Fruit fly (Drosophila melanogaster) whole organism, prepupa: ENCODE data around the gene CG33995.
A peak's percentile ranks its signal among the peaks of the same experiment; 100 is the strongest.

ENCODE experiments used
- Blimp-1 ChIP-seq: fragments of 200-800 bp; sonication (Bioruptor generic); optimal IDR thresholded peaks from 3 replicates; lab custom pipeline; 2017; ENCODE audit warnings: missing biosample characterization, missing genetic modification characterization, mild to moderate bottlenecking, moderate library complexity, missing genetic modification reagents
- CG10631 ChIP-seq: fragments of 200-800 bp; sonication (Bioruptor generic); optimal IDR thresholded peaks from 2 replicates; lab custom pipeline; 2016; ENCODE audit warnings: missing biosample characterization, missing genetic modification characterization
- CG11294 ChIP-seq: fragments of 200-800 bp; sonication (Bioruptor generic); IDR thresholded peaks from 2 replicates; pipeline ENCODE4 v1.3.6; 2022; ENCODE audit warnings: missing biosample characterization, missing genetic modification characterization
- CG11762 ChIP-seq: fragments of 200-800 bp; sonication (Bioruptor generic); optimal IDR thresholded peaks from 3 replicates; lab custom pipeline; 2016; ENCODE audit warnings: missing biosample characterization, missing genetic modification characterization; ENCODE audit not compliant: insufficient read depth
- CG11902 ChIP-seq: fragments of 200-800 bp; sonication (Bioruptor generic); optimal IDR thresholded peaks from 3 replicates; lab custom pipeline; 2016; ENCODE audit warnings: missing biosample characterization, missing genetic modification characterization
- CG15336 ChIP-seq: fragments of 200-800 bp; sonication (Bioruptor generic); IDR thresholded peaks from 2 replicates; pipeline ENCODE4 v1.3.6; 2022; ENCODE audit warnings: missing biosample characterization, missing genetic modification characterization
- CG16779 ChIP-seq: fragments of 200-800 bp; sonication (Bioruptor generic); optimal IDR thresholded peaks from 3 replicates; lab custom pipeline; 2017; ENCODE audit warnings: missing biosample characterization, mild to moderate bottlenecking, missing genetic modification characterization
- CG3032 ChIP-seq: fragments of 200-800 bp; optimal IDR thresholded peaks from 2 replicates; lab custom pipeline; 2019; ENCODE audit warnings: missing biosample characterization, mild to moderate bottlenecking, missing genetic modification characterization, moderate library complexity
- CG31627 ChIP-seq: fragments of 200-800 bp; sonication (Bioruptor generic); optimal IDR thresholded peaks from 3 replicates; lab custom pipeline; 2016; ENCODE audit warnings: missing biosample characterization, missing genetic modification characterization
- CG32006 ChIP-seq: fragments of 200-800 bp; sonication (Bioruptor generic); optimal IDR thresholded peaks from 3 replicates; lab custom pipeline; 2017; ENCODE audit warnings: missing biosample characterization, mild to moderate bottlenecking, missing genetic modification characterization
- CG34406 ChIP-seq: fragments of 200-800 bp; sonication (Bioruptor generic); optimal IDR thresholded peaks from 3 replicates; lab custom pipeline; 2016; ENCODE audit warnings: missing biosample characterization, missing genetic modification characterization
- CG3919 ChIP-seq: fragments of 200-800 bp; sonication (Bioruptor generic); optimal IDR thresholded peaks from 3 replicates; lab custom pipeline; 2016; ENCODE audit warnings: missing biosample characterization, missing genetic modification characterization
- CG4318 ChIP-seq: fragments of 200-800 bp; sonication (Bioruptor generic); optimal IDR thresholded peaks from 3 replicates; lab custom pipeline; 2017; ENCODE audit warnings: missing biosample characterization, mild to moderate bottlenecking, missing genetic modification characterization
- CG6163 ChIP-seq: fragments of 200-800 bp; sonication (Bioruptor generic); IDR thresholded peaks from 3 replicates; pipeline ENCODE4 v1.3.6; 2022; ENCODE audit warnings: missing biosample characterization, missing genetic modification characterization
- CG6276 ChIP-seq: fragments of 200-800 bp; sonication (Bioruptor generic); optimal IDR thresholded peaks from 2 replicates; lab custom pipeline; 2017; ENCODE audit warnings: missing biosample characterization, mild to moderate bottlenecking, missing genetic modification characterization
- CG6792 ChIP-seq: fragments of 200-800 bp; sonication (Bioruptor generic); optimal IDR thresholded peaks from 3 replicates; lab custom pipeline; 2016; ENCODE audit warnings: missing biosample characterization, missing genetic modification characterization
- CG6808 ChIP-seq: fragments of 200-800 bp; sonication (Bioruptor generic); optimal IDR thresholded peaks from 3 replicates; lab custom pipeline; 2017; ENCODE audit warnings: missing biosample characterization, missing genetic modification characterization, mild to moderate bottlenecking, moderate library complexity, missing genetic modification reagents
- CG6854 ChIP-seq: fragments of 200-800 bp; sonication (Bioruptor generic); optimal IDR thresholded peaks from 2 replicates; lab custom pipeline; 2017; ENCODE audit warnings: missing biosample characterization, mild to moderate bottlenecking, missing genetic modification characterization
- CG7368 ChIP-seq: fragments of 200-800 bp; sonication (Bioruptor generic); optimal IDR thresholded peaks from 3 replicates; lab custom pipeline; 2016; ENCODE audit warnings: missing biosample characterization, missing genetic modification characterization
- CG8119 ChIP-seq: fragments of 200-800 bp; sonication (Bioruptor generic); IDR thresholded peaks from 3 replicates; pipeline ENCODE4 v1.3.6; 2022; ENCODE audit warnings: missing biosample characterization, missing genetic modification characterization
- CG8319 ChIP-seq: fragments of 200-800 bp; sonication (Bioruptor generic); optimal IDR thresholded peaks from 3 replicates; lab custom pipeline; 2016; ENCODE audit warnings: missing biosample characterization, missing genetic modification characterization
- CG8632 ChIP-seq: fragments of 200-800 bp; sonication (Bioruptor generic); optimal IDR thresholded peaks from 3 replicates; lab custom pipeline; 2016; ENCODE audit warnings: missing biosample characterization, missing genetic modification characterization
- CG9139 ChIP-seq: fragments of 200-800 bp; sonication (Bioruptor generic); optimal IDR thresholded peaks from 3 replicates; lab custom pipeline; 2017; ENCODE audit warnings: missing biosample characterization, mild to moderate bottlenecking, missing genetic modification characterization
- Eip75B ChIP-seq: fragments of 200-800 bp; sonication (Bioruptor generic); optimal IDR thresholded peaks from 3 replicates; lab custom pipeline; 2016; ENCODE audit warnings: missing biosample characterization, missing genetic modification characterization
- Eip93F ChIP-seq: fragments of 200-800 bp; sonication (Bioruptor generic); optimal IDR thresholded peaks from 2 replicates; lab custom pipeline; 2016; ENCODE audit warnings: missing biosample characterization, mild to moderate bottlenecking, missing genetic modification characterization
- Ets21C ChIP-seq: fragments of 200-800 bp; sonication (Bioruptor generic); optimal IDR thresholded peaks from 3 replicates; lab custom pipeline; 2016; ENCODE audit warnings: missing biosample characterization, missing genetic modification characterization
- Ets96B ChIP-seq: fragments of 200-800 bp; optimal IDR thresholded peaks from 2 replicates; lab custom pipeline; 2019; ENCODE audit warnings: missing biosample characterization, mild to moderate bottlenecking, missing genetic modification characterization, moderate library complexity
- Hr38 ChIP-seq: sonication (Bioruptor generic); optimal IDR thresholded peaks from 2 replicates; lab custom pipeline; 2016; ENCODE audit warnings: missing biosample characterization, missing genetic modification characterization
- Hr39 ChIP-seq: fragments of 200-800 bp; sonication (Bioruptor generic); optimal IDR thresholded peaks from 2 replicates; lab custom pipeline; 2016; ENCODE audit warnings: missing biosample characterization, missing genetic modification characterization
- Hr4 ChIP-seq: fragments of 200-800 bp; sonication (Bioruptor generic); optimal IDR thresholded peaks from 3 replicates; lab custom pipeline; 2016; ENCODE audit warnings: missing biosample characterization, missing genetic modification characterization
- Lpt ChIP-seq: fragments of 200-800 bp; sonication (Bioruptor generic); optimal IDR thresholded peaks from 3 replicates; lab custom pipeline; 2016; ENCODE audit warnings: missing biosample characterization, missing genetic modification characterization
- Met ChIP-seq: fragments of 200-800 bp; sonication (Bioruptor generic); optimal IDR thresholded peaks from 3 replicates; lab custom pipeline; 2016; ENCODE audit warnings: missing biosample characterization, missing genetic modification characterization
- OdsH ChIP-seq: fragments of 200-800 bp; sonication (Bioruptor generic); optimal IDR thresholded peaks from 3 replicates; lab custom pipeline; 2016; ENCODE audit warnings: missing biosample characterization, missing genetic modification characterization
- Smox ChIP-seq: fragments of 200-800 bp; sonication (Bioruptor generic); optimal IDR thresholded peaks from 3 replicates; lab custom pipeline; 2016; ENCODE audit warnings: missing biosample characterization, missing genetic modification characterization
- Sox102F ChIP-seq: fragments of 200-800 bp; sonication (Bioruptor generic); optimal IDR thresholded peaks from 2 replicates; lab custom pipeline; 2016; ENCODE audit warnings: missing biosample characterization, mild to moderate bottlenecking, missing genetic modification characterization
- Sox14 ChIP-seq: fragments of 200-800 bp; sonication (Bioruptor generic); optimal IDR thresholded peaks from 3 replicates; lab custom pipeline; 2016; ENCODE audit warnings: missing biosample characterization, missing genetic modification characterization
- Sox15 ChIP-seq: fragments of 200-800 bp; sonication (Bioruptor generic); optimal IDR thresholded peaks from 3 replicates; lab custom pipeline; 2016; ENCODE audit warnings: missing biosample characterization, missing genetic modification characterization
- achi ChIP-seq: fragments of 200-800 bp; sonication (Bioruptor generic); optimal IDR thresholded peaks from 3 replicates; lab custom pipeline; 2016; ENCODE audit warnings: missing biosample characterization, missing genetic modification characterization
- acj6 ChIP-seq: fragments of 200-800 bp; sonication (Bioruptor generic); optimal IDR thresholded peaks from 3 replicates; lab custom pipeline; 2016; ENCODE audit warnings: missing biosample characterization, missing genetic modification characterization
- cyc ChIP-seq: fragments of 200-800 bp; sonication (Bioruptor generic); optimal IDR thresholded peaks from 3 replicates; lab custom pipeline; 2016; ENCODE audit warnings: missing biosample characterization, missing genetic modification characterization
- dac ChIP-seq: fragments of 200-800 bp; sonication (Bioruptor generic); optimal IDR thresholded peaks from 2 replicates; lab custom pipeline; 2017; ENCODE audit warnings: missing biosample characterization, mild to moderate bottlenecking, missing genetic modification characterization
- dsx ChIP-seq: fragments of 200-800 bp; optimal IDR thresholded peaks from 3 replicates; lab custom pipeline; 2019; ENCODE audit warnings: missing biosample characterization, mild to moderate bottlenecking, missing genetic modification characterization, moderate library complexity; ENCODE audit not compliant: poor library complexity, severe bottlenecking
- eg ChIP-seq: fragments of 200-800 bp; sonication (Bioruptor generic); IDR thresholded peaks from 3 replicates; pipeline ENCODE4 v1.3.6; 2022; ENCODE audit warnings: missing biosample characterization, missing genetic modification characterization
- esn ChIP-seq: fragments of 200-800 bp; sonication (Bioruptor generic); optimal IDR thresholded peaks from 2 replicates; lab custom pipeline; 2016; ENCODE audit warnings: missing biosample characterization, mild to moderate bottlenecking, missing genetic modification characterization, moderate library complexity
- fd59A ChIP-seq: fragments of 200-800 bp; sonication (Bioruptor generic); optimal IDR thresholded peaks from 2 replicates; lab custom pipeline; 2017; ENCODE audit warnings: missing biosample characterization, mild to moderate bottlenecking, missing genetic modification characterization, missing genetic modification reagents
- fd85E ChIP-seq: fragments of 200-800 bp; sonication (Bioruptor generic); optimal IDR thresholded peaks from 3 replicates; lab custom pipeline; 2016; ENCODE audit warnings: missing biosample characterization, missing genetic modification characterization
- net ChIP-seq: fragments of 200-800 bp; sonication (Bioruptor generic); optimal IDR thresholded peaks from 3 replicates; lab custom pipeline; 2016; ENCODE audit warnings: missing biosample characterization, missing genetic modification characterization
- pdm3 ChIP-seq: fragments of 200-800 bp; sonication (Bioruptor generic); optimal IDR thresholded peaks from 3 replicates; lab custom pipeline; 2016; ENCODE audit warnings: missing biosample characterization, missing genetic modification characterization
- spab ChIP-seq: fragments of 200-800 bp; sonication (Bioruptor generic); optimal IDR thresholded peaks from 2 replicates; lab custom pipeline; 2017; ENCODE audit warnings: missing biosample characterization, mild to moderate bottlenecking, missing genetic modification characterization, missing genetic modification reagents
- ss ChIP-seq, 2 experiments: fragments of 200-800 bp; sonication (Bioruptor generic); optimal IDR thresholded peaks; 2 replicates in 1 of 2; 3 replicates in 1 of 2; lab custom pipeline; 2017 to 2018; ENCODE audit warnings: mild to moderate bottlenecking in 2 of 2, missing biosample characterization in 2 of 2, missing genetic modification characterization in 2 of 2, moderate library complexity in 1 of 2
- topi ChIP-seq: fragments of 200-800 bp; sonication (Bioruptor generic); optimal IDR thresholded peaks from 3 replicates; lab custom pipeline; 2016; ENCODE audit warnings: missing biosample characterization, missing genetic modification characterization

CG33995 gene

dm6 chr2L:4999389-5000032 lies 43.6 kb upstream of the CG33995 start:
- peak; percentile 73 for TF ChIP-seq topi (GFP tag; lab: Kevin White, UChicago)
- peak; percentile 78 for TF ChIP-seq OdsH
- peak; percentile 77 for TF ChIP-seq acj6 (GFP tag; lab: Kevin White, UChicago)
- peak; percentile 55 for TF ChIP-seq Ets21C
- TF ChIP-seq CG6854: no peak
- no peak for TF ChIP-seq dsx (GFP tag; lab: Kevin White, UChicago)
- TF ChIP-seq Blimp-1 (GFP tag; lab: Kevin White, UChicago): no peak
- TF ChIP-seq CG15336 (GFP tag; lab: Robert Waterston, UW): peak; percentile 76; the same call in 1 of the 2 replicates
- TF ChIP-seq CG8632: peak; percentile 63
- peak; percentile 60 for TF ChIP-seq Lpt (GFP tag; lab: Kevin White, UChicago)
- peak; percentile 74 for TF ChIP-seq CG31627 (GFP tag; lab: Kevin White, UChicago)
- peak; percentile 57 for TF ChIP-seq fd59A (GFP tag; lab: Kevin White, UChicago)
- TF ChIP-seq CG6808: peak; percentile 45
- TF ChIP-seq spab (GFP tag; lab: Kevin White, UChicago): peak; percentile 64
- peak; percentile 68 for TF ChIP-seq Eip75B (GFP tag; lab: Kevin White, UChicago)
- TF ChIP-seq pdm3: peak; percentile 76
- peak; percentile 59 for TF ChIP-seq Sox102F (GFP tag; lab: Kevin White, UChicago)
- peak in 1 of 2 experiments; percentile 7 for TF ChIP-seq ss (GFP tag; optimal IDR thresholded peaks at IDR 0.05; lab: Kevin White, UChicago)
- peak; percentile 59 for TF ChIP-seq CG3032 (tag; lab: Kevin White, UChicago)
- peak; percentile 68 for TF ChIP-seq Ets96B (tag; lab: Kevin White, UChicago)
- peak; percentile 54 for TF ChIP-seq Sox15 (GFP tag; lab: Kevin White, UChicago)
- TF ChIP-seq Sox14 (GFP tag; lab: Kevin White, UChicago): peak; percentile 71
- peak; percentile 73 for TF ChIP-seq CG6276 (GFP tag; lab: Kevin White, UChicago)
- TF ChIP-seq CG32006 (GFP tag; lab: Kevin White, UChicago): peak; percentile 78
- TF ChIP-seq CG6792 (GFP tag; lab: Kevin White, UChicago): peak; percentile 34
- peak; percentile 73 for TF ChIP-seq Met
- peak; percentile 75 for TF ChIP-seq Hr39
- TF ChIP-seq CG4318: peak; percentile 45
- peak; percentile 38 for TF ChIP-seq CG11902
- TF ChIP-seq Hr38 (GFP tag; lab: Kevin White, UChicago): no peak
- peak; percentile 91 for TF ChIP-seq eg (GFP tag; lab: Robert Waterston, UW)
- no peak for TF ChIP-seq fd85E (GFP tag; lab: Kevin White, UChicago)
- TF ChIP-seq CG3919 (GFP tag; lab: Kevin White, UChicago): peak; percentile 77
- peak; percentile 61 for TF ChIP-seq esn (GFP tag; lab: Kevin White, UChicago)
- peak; percentile 46 for TF ChIP-seq dac (GFP tag; lab: Kevin White, UChicago)
- TF ChIP-seq cyc (GFP tag; lab: Kevin White, UChicago): peak; percentile 68
- peak; percentile 22 for TF ChIP-seq CG8319 (GFP tag; lab: Kevin White, UChicago)
- TF ChIP-seq net (GFP tag; lab: Kevin White, UChicago): peak; percentile 67
- TF ChIP-seq Eip93F (GFP tag; lab: Kevin White, UChicago): no peak
- peak; percentile 91 for TF ChIP-seq CG6163 (GFP tag; lab: Robert Waterston, UW)
- peak; percentile 56 for TF ChIP-seq CG16779 (tag; lab: Kevin White, UChicago)
- peak; percentile 52 for TF ChIP-seq CG11762 (GFP tag; lab: Kevin White, UChicago)
- peak; percentile 78 for TF ChIP-seq achi
- TF ChIP-seq CG11294 (GFP tag; lab: Robert Waterston, UW): peak; percentile 84
- TF ChIP-seq CG34406: peak; percentile 47
- peak; percentile 75 for TF ChIP-seq CG8119
- peak; percentile 43 for TF ChIP-seq CG7368 (GFP tag; lab: Kevin White, UChicago)
- TF ChIP-seq Smox: peak; percentile 57
- TF ChIP-seq CG10631: peak; percentile 74
- TF ChIP-seq Hr4 (GFP tag; lab: Kevin White, UChicago): peak; percentile 87
- TF ChIP-seq CG9139 (GFP tag; lab: Kevin White, UChicago): no peak
